Fruit fly (Drosophila melanogaster) whole organism, pupa: ENCODE results near the gene Mocs2B.

ENCODE experiments used
- CG12605 ChIP-seq: fragments of 200-800 bp; sonication (Bioruptor generic); IDR thresholded peaks from 2 replicates; pipeline ENCODE4 v1.3.6; 2022; ENCODE audit warnings: missing biosample characterization, missing genetic modification characterization
- CG15710 ChIP-seq: fragments of 200-800 bp; sonication (Bioruptor generic); optimal IDR thresholded peaks from 2 replicates; lab custom pipeline; 2018; ENCODE audit warnings: missing biosample characterization, mild to moderate bottlenecking, missing genetic modification characterization, moderate library complexity
- CG32121 ChIP-seq: fragments of 200-800 bp; sonication (Bioruptor generic); IDR thresholded peaks from 2 replicates; pipeline ENCODE4 v1.3.6; 2022; ENCODE audit warnings: missing biosample characterization, missing genetic modification characterization
- CG9948 ChIP-seq: fragments of 200-800 bp; sonication (Bioruptor generic); optimal IDR thresholded peaks from 2 replicates; lab custom pipeline; 2018; ENCODE audit warnings: missing biosample characterization, mild to moderate bottlenecking, missing genetic modification characterization, moderate library complexity
- Pif1A ChIP-seq: fragments of 200-800 bp; sonication (Bioruptor generic); optimal IDR thresholded peaks from 3 replicates; lab custom pipeline; 2016; ENCODE audit warnings: missing biosample characterization, missing genetic modification characterization
- Pif1B ChIP-seq: fragments of 200-800 bp; sonication (Bioruptor generic); optimal IDR thresholded peaks from 3 replicates; lab custom pipeline; 2016; ENCODE audit warnings: missing biosample characterization, missing genetic modification characterization
- gl ChIP-seq: fragments of 200-800 bp; sonication (Bioruptor generic); optimal IDR thresholded peaks from 2 replicates; lab custom pipeline; 2018; ENCODE audit warnings: missing biosample characterization, mild to moderate bottlenecking, missing genetic modification characterization

DNA sequence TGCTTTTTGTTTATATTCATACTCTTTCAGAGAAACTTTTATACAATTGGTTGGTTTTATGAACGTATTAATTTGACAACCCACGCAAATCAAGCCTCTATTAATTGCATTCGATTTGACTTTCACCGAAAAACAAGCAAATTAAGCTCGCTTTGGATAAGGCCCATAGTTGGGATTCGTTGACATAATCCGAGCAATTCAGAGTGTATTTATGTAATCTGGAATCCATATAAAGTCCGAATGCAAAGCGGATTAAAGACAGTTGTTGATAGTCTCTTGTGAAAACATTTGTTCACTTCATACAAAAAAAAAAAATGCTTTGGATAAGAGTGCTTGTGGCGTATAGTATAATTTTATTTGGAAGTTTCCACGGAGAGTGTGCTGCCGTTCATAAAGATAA lies 24.9 kb downstream of the Mocs2B start, which contains the start of gene CG45095:
- TF ChIP-seq CG15710 (tag; lab: Kevin White, UChicago) (no peak), Pif1B (GFP tag; lab: Kevin White, UChicago) (no peak), CG32121 (GFP tag; lab: Robert Waterston, UW) (no peak), CG12605 (no peak), Pif1A (GFP tag; lab: Kevin White, UChicago) (no peak), CG9948 (tag; lab: Kevin White, UChicago) (no peak), gl (tag; lab: Kevin White, UChicago) (no peak)
